Worm (Caenorhabditis elegans) whole organism, midembryonic: Measurements from ENCODE around the gene ras-2.

ENCODE experiments used
- flt-1 ChIP-seq: fragments of 200-800 bp; sonication (Bioruptor generic); IDR thresholded peaks from 2 replicates; pipeline ENCODE4 v1.3.6; 2022; ENCODE audit warnings: missing genetic modification characterization, missing compliant biosample characterization
- tab-1 ChIP-seq: fragments of 200-800 bp; sonication (Bioruptor generic); IDR thresholded peaks from 2 replicates; pipeline ENCODE4 v1.3.6; 2022; ENCODE audit warnings: missing genetic modification characterization, missing compliant biosample characterization
- ztf-23 ChIP-seq: fragments of 200-800 bp; sonication (Bioruptor generic); IDR thresholded peaks from 2 replicates; pipeline ENCODE4 v1.3.6; 2022; ENCODE audit warnings: missing genetic modification reagents, missing genetic modification characterization, missing compliant biosample characterization

DNA sequence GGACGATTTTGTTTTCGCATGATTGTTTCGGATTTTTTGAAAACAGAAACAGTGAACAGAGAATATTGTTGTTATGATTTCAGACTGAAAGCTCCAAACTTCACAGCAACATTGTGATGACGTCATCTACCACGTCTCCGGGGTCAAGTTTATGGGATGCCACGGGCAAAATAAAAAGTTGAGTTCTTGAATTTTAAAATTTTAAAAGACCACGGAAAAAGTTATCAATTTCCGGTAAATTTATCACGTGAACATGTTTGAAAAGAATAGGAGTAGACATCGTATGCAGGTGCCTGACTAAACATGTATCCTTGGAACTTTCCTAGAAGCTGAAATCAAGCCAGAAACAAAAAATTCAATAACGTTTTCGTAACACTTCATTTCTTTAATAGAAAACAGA is 23.6 kb upstream of the ras-2 start, which contains the start of gene B0393.4:
- TF ChIP-seq ztf-23 (GFP tag; lab: Robert Waterston, UW) (no peak), flt-1 (GFP tag; lab: Robert Waterston, UW) (no peak), tab-1 (GFP tag; lab: Robert Waterston, UW) (no peak)
